Worm (Caenorhabditis elegans) whole organism, L4 larva: ENCODE measurements around the gene gpx-6.

ENCODE experiments used
- F10B5.3 ChIP-seq: sonication (generic microtip); optimal IDR thresholded peaks from 2 replicates; lab custom pipeline; 2016; ENCODE audit warnings: mild to moderate bottlenecking, missing genetic modification characterization, missing compliant biosample characterization
- F44E2.7 ChIP-seq: fragments of 200-800 bp; sonication (Bioruptor generic); IDR thresholded peaks from 2 replicates; pipeline ENCODE4 v2.1.2; 2022; ENCODE audit warnings: missing genetic modification characterization, missing compliant biosample characterization
- aha-1 ChIP-seq: fragments of 150-350 bp; peaks from one replicate; lab custom pipeline; 2014; ENCODE audit warnings: missing biosample characterization, missing genetic modification characterization
- ceh-20 ChIP-seq: fragments of 200-800 bp; sonication (Bioruptor generic); IDR thresholded peaks from 2 replicates; pipeline ENCODE4 v1.3.6; 2022; ENCODE audit warnings: missing genetic modification reagents, missing genetic modification characterization, missing compliant biosample characterization
- ceh-28 ChIP-seq: fragments of 150-350 bp; optimal IDR thresholded peaks from 2 replicates; lab custom pipeline; 2014; ENCODE audit warnings: missing biosample characterization, missing genetic modification reagents, missing genetic modification characterization
- ceh-44 ChIP-seq: fragments of 200-800 bp; sonication (Bioruptor generic); IDR thresholded peaks from 2 replicates; pipeline ENCODE4 v1.3.6; 2022; ENCODE audit warnings: missing genetic modification reagents, missing genetic modification characterization, missing compliant biosample characterization
- ceh-82 ChIP-seq: sonication (generic microtip); optimal IDR thresholded peaks from 2 replicates; lab custom pipeline; 2017; ENCODE audit warnings: missing biosample characterization, missing genetic modification characterization
- ctbp-1 ChIP-seq: fragments of 200-800 bp; sonication (Bioruptor generic); IDR thresholded peaks from 2 replicates; pipeline ENCODE4 v1.3.6; 2022; ENCODE audit warnings: missing genetic modification reagents, missing genetic modification characterization, missing compliant biosample characterization
- dmd-6 ChIP-seq: fragments of 200-800 bp; sonication (Bioruptor generic); IDR thresholded peaks from 2 replicates; pipeline ENCODE4 v1.3.6; 2022; ENCODE audit warnings: missing genetic modification reagents, missing genetic modification characterization, missing compliant biosample characterization
- dmd-8 ChIP-seq: fragments of 200-800 bp; sonication (Bioruptor generic); IDR thresholded peaks from 2 replicates; pipeline ENCODE4 v1.3.6; 2022; ENCODE audit warnings: missing genetic modification characterization, missing compliant biosample characterization
- dmd-9 ChIP-seq: fragments of 200-800 bp; sonication (Bioruptor generic); IDR thresholded peaks from 2 replicates; pipeline ENCODE4 v1.3.6; 2022; ENCODE audit warnings: missing genetic modification reagents, missing genetic modification characterization, missing compliant biosample characterization
- dpl-1 ChIP-seq: fragments of 150-350 bp; optimal IDR thresholded peaks from 2 replicates; lab custom pipeline; 2014; ENCODE audit warnings: missing biosample characterization, missing genetic modification reagents, missing genetic modification characterization
- dve-1 ChIP-seq: sonication (generic microtip); optimal IDR thresholded peaks from 2 replicates; lab custom pipeline; 2017; ENCODE audit warnings: antibody characterized with exemption, mild to moderate bottlenecking, missing genetic modification characterization, missing compliant biosample characterization; ENCODE audit not compliant: insufficient read depth
- fos-1 ChIP-seq: fragments of 150-350 bp; optimal IDR thresholded peaks from 2 replicates; lab custom pipeline; 2014; ENCODE audit warnings: missing biosample characterization, missing genetic modification characterization
- hlh-11 ChIP-seq: fragments of 200-800 bp; sonication (Bioruptor generic); optimal IDR thresholded peaks from 2 replicates; lab custom pipeline; 2018; ENCODE audit warnings: mild to moderate bottlenecking, missing genetic modification characterization, missing compliant biosample characterization
- lin-15B ChIP-seq: fragments of 150-350 bp; sonication (generic microtip); optimal IDR thresholded peaks from 3 replicates; lab custom pipeline; 2014; ENCODE audit warnings: missing biosample characterization, missing genetic modification characterization
- lin-29 ChIP-seq: fragments of 200-800 bp; sonication (Bioruptor generic); IDR thresholded peaks from 2 replicates; pipeline ENCODE4 v1.3.6; 2022; ENCODE audit warnings: missing genetic modification reagents, missing genetic modification characterization, missing compliant biosample characterization
- lir-3 ChIP-seq: sonication (generic microtip); optimal IDR thresholded peaks from 2 replicates; lab custom pipeline; 2016; ENCODE audit warnings: mild to moderate bottlenecking, missing genetic modification characterization, missing compliant biosample characterization
- madf-5 ChIP-seq, 2 experiments: fragments of 200-800 bp; sonication (Bioruptor generic); IDR thresholded peaks; 2 replicates each; pipeline ENCODE4 v1.3.6; 2022; ENCODE audit warnings: missing compliant biosample characterization in 2 of 2, missing genetic modification characterization in 2 of 2
- mdl-1 ChIP-seq, 2 experiments: fragments of 150-350 bp in 1 of 2; sonication (generic microtip) in 1 of 2; optimal IDR thresholded peaks; 2 replicates each; lab custom pipeline; 2014 to 2017; ENCODE audit warnings: missing biosample characterization in 2 of 2, missing genetic modification characterization in 2 of 2
- mdt-29 ChIP-seq: fragments of 200-800 bp; sonication (Bioruptor generic); IDR thresholded peaks from 2 replicates; pipeline ENCODE4 v1.3.6; 2022; ENCODE audit warnings: missing genetic modification reagents, missing genetic modification characterization, missing compliant biosample characterization
- mes-2 ChIP-seq: sonication (generic microtip); optimal IDR thresholded peaks from 2 replicates; lab custom pipeline; 2016; ENCODE audit warnings: missing genotype, mild to moderate bottlenecking, missing genetic modification characterization, missing compliant biosample characterization; ENCODE audit not compliant: poor library complexity, severe bottlenecking
- nhr-10 ChIP-seq: fragments of 150-350 bp; optimal IDR thresholded peaks from 2 replicates; lab custom pipeline; 2014; ENCODE audit warnings: missing biosample characterization, missing genetic modification characterization
- nhr-102 ChIP-seq: sonication (generic microtip); optimal IDR thresholded peaks from 2 replicates; lab custom pipeline; 2016; ENCODE audit warnings: mild to moderate bottlenecking, missing genetic modification characterization, moderate library complexity, missing compliant biosample characterization
- nhr-111 ChIP-seq: fragments of 200-800 bp; sonication (Bioruptor generic); optimal IDR thresholded peaks from 2 replicates; lab custom pipeline; 2018; ENCODE audit warnings: mild to moderate bottlenecking, missing genetic modification characterization, missing compliant biosample characterization
- nhr-28 ChIP-seq: fragments of 150-350 bp; optimal IDR thresholded peaks from 2 replicates; lab custom pipeline; 2014; ENCODE audit warnings: missing biosample characterization, missing genetic modification characterization
- nhr-42 ChIP-seq: fragments of 200-800 bp; sonication (Bioruptor generic); IDR thresholded peaks from 2 replicates; pipeline ENCODE4 v1.3.6; 2022; ENCODE audit warnings: missing genetic modification characterization, missing compliant biosample characterization
- nhr-48 ChIP-seq: sonication (generic microtip); optimal IDR thresholded peaks from 2 replicates; lab custom pipeline; 2016; ENCODE audit warnings: mild to moderate bottlenecking, missing genetic modification characterization, missing compliant biosample characterization
- nhr-76 ChIP-seq: fragments of 150-350 bp; optimal IDR thresholded peaks from 2 replicates; lab custom pipeline; 2014; ENCODE audit warnings: missing biosample characterization, missing genetic modification characterization
- nhr-77 ChIP-seq: fragments of 150-350 bp; optimal IDR thresholded peaks from 2 replicates; lab custom pipeline; 2014; ENCODE audit warnings: missing biosample characterization, missing genetic modification characterization
- pha-4 ChIP-seq, 2 experiments: fragments of 150-350 bp in 1 of 2; fragments of 200-800 bp in 1 of 2; sonication (Bioruptor generic) in 1 of 2; IDR thresholded peaks in 1 of 2; optimal IDR thresholded peaks in 1 of 2; 2 replicates each; pipeline versions ENCODE4 v1.3.6 to Lab custom; 2014 to 2022; ENCODE audit warnings: missing genetic modification characterization in 2 of 2, missing genetic modification reagents in 2 of 2, missing biosample characterization in 1 of 2, missing compliant biosample characterization in 1 of 2
- pqm-1 ChIP-seq: sonication (generic microtip); optimal IDR thresholded peaks from 2 replicates; lab custom pipeline; 2017; ENCODE audit warnings: missing biosample characterization, missing genetic modification characterization
- saeg-2 ChIP-seq: fragments of 200-800 bp; sonication (Bioruptor generic); IDR thresholded peaks from 2 replicates; pipeline ENCODE4 v1.3.6; 2022; ENCODE audit warnings: missing genetic modification reagents, missing genetic modification characterization, missing compliant biosample characterization
- snpc-4 ChIP-seq: fragments of 150-350 bp; optimal IDR thresholded peaks from 2 replicates; lab custom pipeline; 2014; ENCODE audit warnings: missing biosample characterization, missing genetic modification characterization
- tra-1 ChIP-seq: fragments of 200-800 bp; sonication (Bioruptor generic); IDR thresholded peaks from 2 replicates; pipeline ENCODE4 v1.3.6; 2022; ENCODE audit warnings: missing genetic modification reagents, missing genetic modification characterization, missing compliant biosample characterization
- zag-1 ChIP-seq: fragments of 150-350 bp; optimal IDR thresholded peaks from 2 replicates; lab custom pipeline; 2014; ENCODE audit warnings: missing biosample characterization, missing genetic modification characterization
- zip-11 ChIP-seq: fragments of 200-800 bp; sonication (Bioruptor generic); IDR thresholded peaks from 2 replicates; pipeline ENCODE4 v1.3.6; 2022; ENCODE audit warnings: missing genetic modification characterization, missing compliant biosample characterization

The gpx-6 gene

DNA sequence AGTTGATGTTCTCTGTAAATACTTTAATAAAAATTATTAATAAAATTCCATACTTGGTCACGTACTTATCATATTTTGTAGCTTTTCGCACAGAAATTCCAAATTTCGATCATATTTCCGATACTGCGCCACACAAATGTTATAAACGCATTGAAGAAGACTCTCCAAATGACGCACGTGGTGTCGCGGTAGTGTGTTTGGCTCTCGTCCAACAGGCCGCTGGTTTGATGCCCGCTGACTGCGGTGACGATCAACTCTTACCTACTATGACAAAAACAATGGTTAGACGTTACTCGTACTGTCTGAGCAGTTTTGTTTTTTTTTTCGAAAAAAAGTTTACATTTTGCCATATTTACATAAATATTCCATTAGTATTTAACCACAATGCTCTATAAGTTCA, 30.9 kb downstream of the gpx-6 start (continued):
- TF ChIP-seq lir-3 (tag; lab: Kevin White, UChicago) (peak; percentile 55), lin-29 (GFP tag; lab: Robert Waterston, UW) (no peak), mdt-29 (GFP tag; lab: Robert Waterston, UW) (no peak), madf-5 (GFP tag; IDR thresholded peaks at IDR 0.05; lab: Robert Waterston, UW) (peak; percentile 77 to 81; a peak in 2 of 4 replicates), nhr-42 (GFP tag; lab: Robert Waterston, UW) (peak; percentile 79; the same call in 1 of the 2 replicates), F44E2.7 (peak; percentile 96), saeg-2 (GFP tag; lab: Robert Waterston, UW) (0 out of 2 replicates have a peak, but pooled peaks have one; percentile 54)

DNA sequence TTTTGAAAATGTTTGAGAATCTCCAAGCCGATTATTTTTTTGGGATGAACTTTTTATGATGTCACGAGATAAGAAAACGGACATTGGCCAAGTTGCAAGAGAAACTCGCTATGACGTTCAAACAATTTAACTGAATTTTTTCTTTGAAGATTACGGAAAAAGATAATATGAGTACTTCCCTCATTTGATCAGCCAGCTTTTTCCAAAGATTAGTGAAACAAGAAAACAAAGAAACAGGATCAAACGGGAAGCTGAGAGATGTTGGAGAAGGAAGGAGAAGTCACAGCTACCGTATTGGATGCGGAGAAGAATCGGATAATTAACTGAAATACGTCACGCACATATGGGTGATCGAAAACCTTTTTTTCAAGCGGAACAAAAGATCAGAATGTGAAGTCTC, 32.2 kb downstream of the gpx-6 start:
- TF ChIP-seq lin-15B (tag; lab: Kevin White, UChicago) (no peak), dpl-1 (GFP tag; lab: Kevin White, UChicago) (no peak), F10B5.3 (tag; lab: Kevin White, UChicago) (no peak), nhr-28 (tag; lab: Kevin White, UChicago) (peak; percentile 24), nhr-48 (tag; lab: Kevin White, UChicago) (peak; percentile 66), zip-11 (GFP tag; lab: Robert Waterston, UW) (no peak), tra-1 (GFP tag; lab: Robert Waterston, UW) (no peak), mdt-29 (GFP tag; lab: Robert Waterston, UW) (no peak), ceh-28 (tag; lab: Kevin White, UChicago) (no peak), aha-1 (tag; lab: Kevin White, UChicago) (peak; percentile 90), nhr-76 (tag; lab: Kevin White, UChicago) (no peak), hlh-11 (tag; lab: Kevin White, UChicago) (peak; percentile 59), nhr-111 (GFP tag; lab: Kevin White, UChicago) (no peak), dmd-8 (GFP tag; lab: Robert Waterston, UW) (no peak)

DNA sequence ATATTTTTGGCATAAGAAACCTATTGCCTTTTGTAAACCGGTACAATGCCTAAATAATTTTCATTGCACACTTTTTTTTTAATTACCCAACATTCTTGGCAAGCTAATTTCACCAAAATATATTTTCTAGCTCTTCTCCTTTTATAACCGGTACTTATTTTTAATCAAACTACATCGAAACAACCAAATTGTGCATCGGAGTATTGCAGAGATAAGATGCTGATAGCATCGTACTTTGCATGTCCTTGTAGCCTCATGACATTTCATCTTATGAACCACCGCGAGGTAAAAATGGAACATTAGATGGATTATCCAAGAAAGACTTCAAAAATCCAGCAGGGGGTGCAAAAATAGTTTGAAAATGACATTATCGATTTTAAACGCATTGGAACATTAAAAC, 33.2 kb downstream of the gpx-6 start:
- no peak for TF ChIP-seq nhr-10 (tag; lab: Kevin White, UChicago)
- no peak for TF ChIP-seq dmd-6
- peak; percentile 34 for TF ChIP-seq dve-1
- TF ChIP-seq dpl-1 (GFP tag; lab: Kevin White, UChicago): no peak
- TF ChIP-seq lin-29 (GFP tag; lab: Robert Waterston, UW): no peak
- no peak for TF ChIP-seq mes-2 (tag; lab: Kevin White, UChicago)
- TF ChIP-seq nhr-77 (tag; lab: Kevin White, UChicago): no peak
- TF ChIP-seq zag-1: no peak
- no peak for TF ChIP-seq snpc-4 (tag; lab: Kevin White, UChicago)
- no peak for TF ChIP-seq ceh-82 (tag; lab: Kevin White, UChicago)
- no peak for TF ChIP-seq nhr-102 (tag; lab: Kevin White, UChicago)
- no peak for TF ChIP-seq dmd-9 (GFP tag; lab: Robert Waterston, UW)
- TF ChIP-seq nhr-28 (tag; lab: Kevin White, UChicago): peak; percentile 64
- no peak for TF ChIP-seq mdl-1 (tag; optimal IDR thresholded peaks at IDR 0.05; lab: Kevin White, UChicago)
- TF ChIP-seq pha-4 (GFP tag; IDR thresholded peaks at IDR 0.05; lab: Robert Waterston, UW): no peak
- TF ChIP-seq pha-4 (tag; optimal IDR thresholded peaks at IDR 0.05; lab: Kevin White, UChicago): no peak
- TF ChIP-seq pqm-1: peak; percentile 32
- no peak for TF ChIP-seq fos-1 (tag; lab: Kevin White, UChicago)
- TF ChIP-seq ctbp-1: no peak
- no peak for TF ChIP-seq lir-3 (tag; lab: Kevin White, UChicago)
- no peak for TF ChIP-seq ceh-20 (GFP tag; lab: Robert Waterston, UW)
- no peak for TF ChIP-seq nhr-48 (tag; lab: Kevin White, UChicago)
- no peak for TF ChIP-seq ceh-44 (GFP tag; lab: Robert Waterston, UW)
